Worm (Caenorhabditis elegans) whole organism, young adult: ENCODE measurements around the gene nhr-188.

Experiments
- attf-6 ChIP-seq: fragments of 200-800 bp; sonication (Bioruptor generic); IDR thresholded peaks from 2 replicates; pipeline ENCODE4 v1.3.6; 2022; ENCODE audit warnings: missing genetic modification reagents, missing genetic modification characterization, missing compliant biosample characterization
- ceh-100 ChIP-seq: fragments of 200-800 bp; sonication (Bioruptor generic); IDR thresholded peaks from 2 replicates; pipeline ENCODE4 v1.3.6; 2022; ENCODE audit warnings: missing genetic modification reagents, missing genetic modification characterization, missing compliant biosample characterization

DNA sequence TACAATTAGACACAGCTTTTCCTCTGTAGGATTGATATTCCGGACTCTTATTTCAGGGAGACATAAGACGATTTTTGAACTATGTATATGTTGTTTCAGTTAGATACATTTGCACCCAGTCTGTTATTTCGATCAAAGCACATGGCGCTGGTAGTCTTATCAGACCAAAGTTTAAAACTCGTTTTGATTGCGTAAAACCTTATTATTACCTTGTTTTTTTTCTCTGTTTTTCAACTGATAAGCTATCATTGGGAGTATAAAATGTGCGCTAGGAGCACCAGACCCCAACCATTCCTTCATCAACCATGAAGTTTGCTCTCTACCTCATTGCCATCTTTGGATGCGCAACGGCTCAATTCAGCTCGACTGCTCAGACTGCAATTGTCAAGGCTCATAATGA is 45.4 kb downstream of the nhr-188 start, which contains the start of gene scl-12:
- TF ChIP-seq ceh-100 (GFP tag; lab: Robert Waterston, UW) (no peak), attf-6 (GFP tag; lab: Robert Waterston, UW) (no peak)
